Worm (Caenorhabditis elegans) whole organism, L1 larva: ENCODE data around the gene R05A10.1.

Experiments
- hlh-17 ChIP-seq: fragments of 200-800 bp; sonication (Bioruptor generic); optimal IDR thresholded peaks from 2 replicates; lab custom pipeline; 2018; ENCODE audit warnings: missing genetic modification characterization, mild to moderate bottlenecking, missing compliant biosample characterization, moderate library complexity, borderline replicate concordance
- lin-39 ChIP-seq: fragments of 150-350 bp; optimal IDR thresholded peaks from 2 replicates; lab custom pipeline; 2014; ENCODE audit warnings: missing biosample characterization, missing genetic modification reagents, missing genetic modification characterization
- snpc-4 ChIP-seq: fragments of 150-350 bp; optimal IDR thresholded peaks from 2 replicates; lab custom pipeline; 2014; ENCODE audit warnings: missing biosample characterization, missing genetic modification characterization

DNA sequence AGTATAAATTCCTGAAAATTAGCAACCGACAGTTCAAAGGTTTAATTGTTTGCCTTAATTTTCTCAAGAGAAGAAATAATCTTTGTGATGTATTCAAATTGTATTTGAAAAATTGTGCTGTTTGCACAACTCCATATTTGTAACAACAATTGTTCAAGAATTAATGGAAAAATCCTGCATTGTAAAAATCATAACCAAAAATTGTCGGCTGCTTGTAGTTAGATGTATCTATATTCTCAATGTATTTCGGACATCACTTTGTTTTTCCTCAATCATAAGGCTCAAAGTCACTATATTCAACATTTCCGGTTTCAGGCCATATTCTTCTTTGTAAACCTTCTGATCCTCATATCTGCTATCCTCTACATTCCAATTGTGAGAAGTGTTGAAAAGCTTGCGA lies 39.1 kb upstream of the R05A10.1 start:
- TF ChIP-seq hlh-17, result no peak
- no peak for TF ChIP-seq snpc-4 (tag; lab: Kevin White, UChicago)
- no peak for TF ChIP-seq lin-39 (tag; lab: Kevin White, UChicago)
